Worm (Caenorhabditis elegans): ENCODE results near the gene kcmf-1.

DNA sequence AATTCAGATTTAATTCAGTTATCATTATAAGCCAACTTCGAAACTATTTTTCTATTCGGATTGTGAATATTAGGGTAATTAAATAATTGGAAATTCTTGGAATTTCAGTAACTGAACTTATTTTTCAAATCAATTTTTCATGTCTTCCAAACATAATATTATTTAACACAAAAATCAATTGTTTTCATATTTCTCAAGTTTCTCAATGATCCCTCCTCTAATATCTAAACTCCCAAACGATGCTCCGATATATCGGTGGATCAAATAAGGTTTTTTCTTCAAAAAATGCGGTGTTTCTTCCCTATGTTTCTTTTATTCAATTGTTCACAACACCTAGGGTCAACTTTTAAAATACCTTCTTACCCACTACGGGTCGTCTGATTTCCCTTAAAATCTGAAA lies 12.7 kb upstream of the kcmf-1 start:
- TF ChIP-seq klf-2 (GFP tag; conservative IDR thresholded peaks at IDR 0.05), result no peak
- no peak for TF ChIP-seq ztf-29 (GFP tag; IDR thresholded peaks at IDR 0.05)
- TF ChIP-seq ztf-23 (GFP tag; IDR thresholded peaks at IDR 0.05), result no peak
- TF ChIP-seq med-1 (GFP tag; optimal IDR thresholded peaks at IDR 0.05; ENCODE audit: insufficient read depth), result no peak
- no peak for TF ChIP-seq T22C8.4 (GFP tag; IDR thresholded peaks at IDR 0.05)
- TF ChIP-seq tab-1 (GFP tag; IDR thresholded peaks at IDR 0.05), result no peak
- no peak for TF ChIP-seq flt-1 (GFP tag; IDR thresholded peaks at IDR 0.05)
